Worm (Caenorhabditis elegans) whole organism, mixed stage, embryonic: ENCODE data around the gene W02B3.4.
"Not testable (repeated sequence)": the region's sequence is repeated elsewhere in the genome, so short reads cannot be mapped to it uniquely, and the experiment has no call there.

Source experiments
- M03D4.4 ChIP-seq: sonication (generic microtip); optimal IDR thresholded peaks from 2 replicates; lab custom pipeline; 2017; ENCODE audit warnings: mild to moderate bottlenecking, missing genetic modification characterization, missing compliant biosample characterization
- bed-3 ChIP-seq: fragments of 200-800 bp; sonication (Bioruptor generic); optimal IDR thresholded peaks from 3 replicates; lab custom pipeline; 2018; ENCODE audit warnings: mild to moderate bottlenecking, missing genetic modification characterization, moderate library complexity, missing compliant biosample characterization
- ceh-39 ChIP-seq: fragments of 150-350 bp; optimal IDR thresholded peaks from 2 replicates; lab custom pipeline; 2014; ENCODE audit warnings: missing biosample characterization, missing genetic modification characterization
- ceh-83 ChIP-seq: fragments of 200-800 bp; sonication (Bioruptor generic); optimal IDR thresholded peaks from 2 replicates; lab custom pipeline; 2018; ENCODE audit warnings: mild to moderate bottlenecking, missing genetic modification characterization, missing compliant biosample characterization
- ces-1 ChIP-seq: fragments of 150-350 bp; optimal IDR thresholded peaks from 2 replicates; lab custom pipeline; 2014; ENCODE audit warnings: missing biosample characterization, missing genetic modification reagents, missing genetic modification characterization
- cnd-1 ChIP-seq: fragments of 200-800 bp; sonication (Bioruptor generic); optimal IDR thresholded peaks from 2 replicates; lab custom pipeline; 2018; ENCODE audit warnings: mild to moderate bottlenecking, missing genetic modification characterization, missing compliant biosample characterization
- drap-1 ChIP-seq: fragments of 200-800 bp; sonication (Bioruptor generic); optimal IDR thresholded peaks from 3 replicates; lab custom pipeline; 2018; ENCODE audit warnings: mild to moderate bottlenecking, missing genetic modification characterization, missing compliant biosample characterization
- elt-1 ChIP-seq: sonication (generic microtip); optimal IDR thresholded peaks from 2 replicates; lab custom pipeline; 2017; ENCODE audit warnings: missing genetic modification characterization, mild to moderate bottlenecking, missing compliant biosample characterization, antibody characterized with exemption, moderate library complexity, borderline replicate concordance; ENCODE audit not compliant: insufficient read depth
- elt-3 ChIP-seq: fragments of 150-350 bp; optimal IDR thresholded peaks from 2 replicates; lab custom pipeline; 2014; ENCODE audit warnings: missing biosample characterization, missing genetic modification characterization
- flh-1 ChIP-seq: fragments of 200-800 bp; sonication (Bioruptor generic); optimal IDR thresholded peaks from 2 replicates; lab custom pipeline; 2018; ENCODE audit warnings: mild to moderate bottlenecking, missing genetic modification characterization, moderate library complexity, missing compliant biosample characterization
- ham-2 ChIP-seq: fragments of 200-800 bp; sonication (Bioruptor generic); optimal IDR thresholded peaks from 2 replicates; lab custom pipeline; 2018; ENCODE audit warnings: mild to moderate bottlenecking, missing genetic modification characterization, missing compliant biosample characterization
- lin-32 ChIP-seq: fragments of 200-800 bp; sonication (Bioruptor generic); optimal IDR thresholded peaks from 2 replicates; lab custom pipeline; 2018; ENCODE audit warnings: mild to moderate bottlenecking, missing genetic modification characterization, missing compliant biosample characterization
- lsy-2 ChIP-seq: fragments of 150-350 bp; optimal IDR thresholded peaks from 2 replicates; lab custom pipeline; 2014; ENCODE audit warnings: missing biosample characterization, missing genetic modification characterization
- mab-5 ChIP-seq: fragments of 150-350 bp; optimal IDR thresholded peaks from 2 replicates; lab custom pipeline; 2014; ENCODE audit warnings: missing biosample characterization, missing genetic modification characterization
- mep-1 ChIP-seq: fragments of 150-350 bp; optimal IDR thresholded peaks from 2 replicates; lab custom pipeline; 2017; ENCODE audit warnings: missing biosample characterization, missing genetic modification reagents, missing genetic modification characterization, inconsistent platforms
- mls-2 ChIP-seq: sonication (generic microtip); optimal IDR thresholded peaks from 2 replicates; lab custom pipeline; 2016; ENCODE audit warnings: mild to moderate bottlenecking, missing genetic modification characterization, moderate library complexity, missing compliant biosample characterization
- nhr-2 ChIP-seq: fragments of 150-350 bp; optimal IDR thresholded peaks from 2 replicates; lab custom pipeline; 2014; ENCODE audit warnings: missing biosample characterization, missing genetic modification characterization
- nhr-237 ChIP-seq: fragments of 150-350 bp; optimal IDR thresholded peaks from 2 replicates; lab custom pipeline; 2014; ENCODE audit warnings: missing biosample characterization, missing genetic modification characterization
- nhr-28 ChIP-seq: fragments of 150-350 bp; optimal IDR thresholded peaks from 2 replicates; lab custom pipeline; 2014; ENCODE audit warnings: missing biosample characterization, missing genetic modification characterization
- pha-4 ChIP-seq: fragments of 150-350 bp; optimal IDR thresholded peaks from 2 replicates; lab custom pipeline; 2018; ENCODE audit warnings: missing biosample characterization, missing genetic modification reagents, missing genetic modification characterization
- sem-2 ChIP-seq: fragments of 200-800 bp; sonication (Bioruptor generic); optimal IDR thresholded peaks from 2 replicates; lab custom pipeline; 2018; ENCODE audit warnings: mild to moderate bottlenecking, missing genetic modification characterization, missing compliant biosample characterization
- sptf-1 ChIP-seq: sonication (generic microtip); optimal IDR thresholded peaks from 2 replicates; lab custom pipeline; 2017; ENCODE audit warnings: mild to moderate bottlenecking, missing genetic modification characterization, moderate library complexity, missing compliant biosample characterization
- tbx-8 ChIP-seq: fragments of 200-800 bp; sonication (Bioruptor generic); optimal IDR thresholded peaks from 2 replicates; lab custom pipeline; 2018; ENCODE audit warnings: mild to moderate bottlenecking, missing genetic modification characterization, moderate library complexity, missing compliant biosample characterization
- unc-120 ChIP-seq: sonication (generic microtip); optimal IDR thresholded peaks from 2 replicates; lab custom pipeline; 2017; ENCODE audit warnings: missing genetic modification characterization, missing compliant biosample characterization; ENCODE audit not compliant: poor library complexity, severe bottlenecking
- unc-39 ChIP-seq: fragments of 150-350 bp; optimal IDR thresholded peaks from 2 replicates; lab custom pipeline; 2014; ENCODE audit warnings: missing biosample characterization, missing genetic modification characterization
- unc-62 ChIP-seq: fragments of 150-350 bp; optimal IDR thresholded peaks from 2 replicates; lab custom pipeline; 2014; ENCODE audit warnings: missing biosample characterization, missing genetic modification reagents, missing genetic modification characterization
- ztf-11 ChIP-seq: fragments of 150-350 bp; optimal IDR thresholded peaks from 2 replicates; lab custom pipeline; 2014; ENCODE audit warnings: missing biosample characterization, missing genetic modification characterization

W02B3.4 gene

ce11 chrIII:696372-696771 is 13.2 kb upstream of the W02B3.4 start, which contains the start of gene sel-15:
sel-15 (minus strand) TSS chrIII:696472.
- no peak for TF ChIP-seq tbx-8 (GFP tag; lab: Kevin White, UChicago)
- TF ChIP-seq mls-2 (tag; lab: Kevin White, UChicago): no peak
- TF ChIP-seq unc-39 (tag; lab: Kevin White, UChicago): no peak
- TF ChIP-seq unc-62: no peak
- no peak for TF ChIP-seq ceh-39 (tag; lab: Kevin White, UChicago)

ce11 chrIII:691933-692332 is 8.7 kb upstream of the W02B3.4 start, which contains the start of gene W02B3.7:
W02B3.7 (minus strand) TSS chrIII:692033.
- TF ChIP-seq elt-1 (tag; lab: Kevin White, UChicago) (no peak), nhr-28 (tag; lab: Kevin White, UChicago) (no peak), ham-2 (no peak), cnd-1 (tag; lab: Kevin White, UChicago) (no peak), ceh-83 (GFP tag; lab: Kevin White, UChicago) (no peak), unc-120 (tag; lab: Kevin White, UChicago) (no peak), bed-3 (no peak), ceh-39 (tag; lab: Kevin White, UChicago) (no peak), ztf-11 (tag; lab: Kevin White, UChicago) (no peak), drap-1 (no peak), nhr-2 (no peak)

ce11 chrIII:688869-689268 is 5.7 kb upstream of the W02B3.4 start, which contains the start of gene elf-1:
elf-1 (plus strand) TSS chrIII:689169.
- TF ChIP-seq nhr-237 (tag; lab: Kevin White, UChicago); elt-3 (tag; lab: Kevin White, UChicago); lin-32 (GFP tag; lab: Kevin White, UChicago): not testable (repeated sequence)

- no peak for TF ChIP-seq drap-1
- no peak for TF ChIP-seq ces-1 (GFP tag; lab: Kevin White, UChicago)
- TF ChIP-seq flh-1 (GFP tag; lab: Kevin White, UChicago): no peak
- TF ChIP-seq lsy-2 (tag; lab: Kevin White, UChicago): no peak
- no peak for TF ChIP-seq elt-1 (tag; lab: Kevin White, UChicago)
- TF ChIP-seq sem-2 (GFP tag; lab: Kevin White, UChicago): no peak
- no peak for TF ChIP-seq ceh-39 (tag; lab: Kevin White, UChicago)
Observed at ce11 chrIII:688083-688482, 4.9 kb upstream of the W02B3.4 start.

ce11 chrIII:675822-676221 is 7.4 kb downstream of the W02B3.4 start, which contains the start of gene grk-2:
grk-2 (plus strand) TSS chrIII:676122.
- TF ChIP-seq ham-2 (no peak), M03D4.4 (tag; lab: Kevin White, UChicago) (no peak)
- TF ChIP-seq, all 35 proteins: peak for 0

- TF ChIP-seq ces-1 (GFP tag; lab: Kevin White, UChicago) (peak; percentile 96), mep-1 (tag; lab: Kevin White, UChicago) (no peak)
- TF ChIP-seq, all 35 proteins: peak for 1
Observed at ce11 chrIII:675413-675812, 7.8 kb downstream of the W02B3.4 start.

ce11 chrIII:670994-671393 is 12.2 kb downstream of the W02B3.4 start:
- TF ChIP-seq sptf-1 (tag; lab: Kevin White, UChicago): no peak
- TF ChIP-seq ces-1 (GFP tag; lab: Kevin White, UChicago): peak; percentile 97
- TF ChIP-seq unc-120 (tag; lab: Kevin White, UChicago): peak; percentile 35
- no peak for TF ChIP-seq mab-5 (tag; lab: Kevin White, UChicago)
- TF ChIP-seq ztf-11 (tag; lab: Kevin White, UChicago): no peak
- TF ChIP-seq pha-4 (tag; lab: Kevin White, UChicago): no peak
- peak; percentile 41 for TF ChIP-seq mep-1 (tag; lab: Kevin White, UChicago)
- TF ChIP-seq, all 35 proteins: peak for 3
